Fruit fly (Drosophila melanogaster) whole organism, pupa: ENCODE data around the gene CG12535.
A peak's percentile ranks its signal among the peaks of the same experiment; 100 is the strongest.

Source experiments
- CG10348 ChIP-seq: fragments of 200-800 bp; sonication (Bioruptor generic); IDR thresholded peaks from 2 replicates; pipeline ENCODE4 v1.3.6; 2022; ENCODE audit warnings: missing biosample characterization, missing genetic modification characterization
- CG12605 ChIP-seq: fragments of 200-800 bp; sonication (Bioruptor generic); IDR thresholded peaks from 2 replicates; pipeline ENCODE4 v1.3.6; 2022; ENCODE audit warnings: missing biosample characterization, missing genetic modification characterization
- CG13204 ChIP-seq: fragments of 200-800 bp; sonication (Bioruptor generic); optimal IDR thresholded peaks from 2 replicates; lab custom pipeline; 2018; ENCODE audit warnings: missing biosample characterization, mild to moderate bottlenecking, missing genetic modification characterization, moderate library complexity
- CG14655 ChIP-seq: fragments of 200-800 bp; sonication (Bioruptor generic); optimal IDR thresholded peaks from 3 replicates; lab custom pipeline; 2017; ENCODE audit warnings: mild to moderate bottlenecking, missing biosample characterization, missing genetic modification reagents, missing genetic modification characterization
- CG15710 ChIP-seq: fragments of 200-800 bp; sonication (Bioruptor generic); optimal IDR thresholded peaks from 2 replicates; lab custom pipeline; 2018; ENCODE audit warnings: missing biosample characterization, mild to moderate bottlenecking, missing genetic modification characterization, moderate library complexity
- CG17806 ChIP-seq: fragments of 200-800 bp; sonication (Bioruptor generic); optimal IDR thresholded peaks from 2 replicates; lab custom pipeline; 2018; ENCODE audit warnings: missing biosample characterization, mild to moderate bottlenecking, missing genetic modification characterization, moderate library complexity
- CG32121 ChIP-seq: fragments of 200-800 bp; sonication (Bioruptor generic); IDR thresholded peaks from 2 replicates; pipeline ENCODE4 v1.3.6; 2022; ENCODE audit warnings: missing biosample characterization, missing genetic modification characterization
- CG34367 ChIP-seq: fragments of 200-800 bp; sonication (Bioruptor generic); optimal IDR thresholded peaks from 2 replicates; lab custom pipeline; 2018; ENCODE audit warnings: missing biosample characterization, mild to moderate bottlenecking, missing genetic modification characterization
- CG4496 ChIP-seq: fragments of 200-800 bp; sonication (Bioruptor generic); IDR thresholded peaks from 3 replicates; pipeline ENCODE4 v1.3.6; 2022; ENCODE audit warnings: missing biosample characterization, missing genetic modification characterization
- CG8159 ChIP-seq: fragments of 200-800 bp; sonication (Bioruptor generic); optimal IDR thresholded peaks from 3 replicates; lab custom pipeline; 2018; ENCODE audit warnings: missing biosample characterization, mild to moderate bottlenecking, missing genetic modification characterization, moderate library complexity
- CG8301 ChIP-seq: fragments of 200-800 bp; sonication (Bioruptor generic); optimal IDR thresholded peaks from 2 replicates; lab custom pipeline; 2018; ENCODE audit warnings: missing biosample characterization, mild to moderate bottlenecking, missing genetic modification characterization
- CG9948 ChIP-seq: fragments of 200-800 bp; sonication (Bioruptor generic); optimal IDR thresholded peaks from 2 replicates; lab custom pipeline; 2018; ENCODE audit warnings: missing biosample characterization, mild to moderate bottlenecking, missing genetic modification characterization, moderate library complexity
- D1 ChIP-seq: fragments of 200-800 bp; sonication (Bioruptor generic); optimal IDR thresholded peaks from 2 replicates; lab custom pipeline; 2018; ENCODE audit warnings: missing biosample characterization, mild to moderate bottlenecking, missing genetic modification characterization, moderate library complexity
- EcR ChIP-seq: fragments of 200-800 bp; sonication (Bioruptor generic); optimal IDR thresholded peaks from 3 replicates; lab custom pipeline; 2019; ENCODE audit warnings: missing biosample characterization, missing genetic modification characterization, mild to moderate bottlenecking, moderate library complexity, missing genetic modification reagents
- Ets98B ChIP-seq: fragments of 200-800 bp; sonication (Bioruptor generic); IDR thresholded peaks from 2 replicates; pipeline ENCODE4 v1.3.6; 2022; ENCODE audit warnings: missing biosample characterization, missing genetic modification characterization
- Pif1A ChIP-seq: fragments of 200-800 bp; sonication (Bioruptor generic); optimal IDR thresholded peaks from 3 replicates; lab custom pipeline; 2016; ENCODE audit warnings: missing biosample characterization, missing genetic modification characterization
- Pif1B ChIP-seq: fragments of 200-800 bp; sonication (Bioruptor generic); optimal IDR thresholded peaks from 3 replicates; lab custom pipeline; 2016; ENCODE audit warnings: missing biosample characterization, missing genetic modification characterization
- Snoo ChIP-seq: fragments of 200-800 bp; sonication (Bioruptor generic); optimal IDR thresholded peaks from 3 replicates; lab custom pipeline; 2017; ENCODE audit warnings: missing biosample characterization, mild to moderate bottlenecking, missing genetic modification characterization, inconsistent platforms
- fd96Ca ChIP-seq: fragments of 200-800 bp; sonication (Bioruptor generic); IDR thresholded peaks from 3 replicates; pipeline ENCODE4 v1.3.6; 2022; ENCODE audit warnings: missing biosample characterization, missing genetic modification characterization
- gl ChIP-seq: fragments of 200-800 bp; sonication (Bioruptor generic); optimal IDR thresholded peaks from 2 replicates; lab custom pipeline; 2018; ENCODE audit warnings: missing biosample characterization, mild to moderate bottlenecking, missing genetic modification characterization
- rn ChIP-seq: fragments of 200-800 bp; sonication (Bioruptor generic); IDR thresholded peaks from 2 replicates; pipeline ENCODE4 v1.3.6; 2022; ENCODE audit warnings: missing biosample characterization, missing genetic modification characterization

The CG12535 gene

DNA sequence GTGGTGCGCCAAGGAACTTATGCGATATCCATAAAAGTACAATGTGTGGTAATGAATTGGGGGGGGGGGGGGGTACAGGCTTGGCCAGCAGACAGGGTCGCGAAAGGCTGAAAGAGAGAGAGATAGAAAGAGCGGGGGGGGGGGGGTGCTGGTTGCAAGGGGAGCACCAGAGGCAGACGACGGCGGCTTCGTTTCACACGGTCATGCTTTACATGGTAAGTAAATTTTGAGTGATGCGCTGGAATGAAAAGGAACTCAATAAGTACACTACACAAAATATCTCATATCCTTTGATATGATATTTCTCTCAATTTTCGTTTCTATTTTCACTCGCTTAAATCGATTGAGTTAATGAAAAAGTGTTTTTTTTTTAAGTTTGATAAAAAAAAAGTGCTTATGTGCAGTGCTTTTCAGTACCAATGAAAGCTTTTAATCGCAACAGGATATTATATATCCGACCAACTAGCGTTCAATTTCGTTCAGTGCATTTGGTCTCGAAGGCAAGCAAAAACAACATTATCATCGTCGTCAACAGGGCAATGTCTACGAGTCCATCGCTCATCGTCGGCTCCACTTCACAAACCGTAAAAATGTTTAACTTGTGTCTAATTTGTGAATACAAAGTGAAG, 40.0 kb downstream of the CG12535 start:
- TF ChIP-seq CG4496 (GFP tag; lab: Robert Waterston, UW) (0 out of 3 replicates have a peak, but pooled peaks have one; percentile 49), Pif1B (GFP tag; lab: Kevin White, UChicago) (peak; percentile 89), Pif1A (GFP tag; lab: Kevin White, UChicago) (peak; percentile 89), CG32121 (GFP tag; lab: Robert Waterston, UW) (no peak), D1 (tag; lab: Kevin White, UChicago) (peak; percentile 82), CG9948 (tag; lab: Kevin White, UChicago) (peak; percentile 93), CG10348 (GFP tag; lab: Robert Waterston, UW) (no peak), CG15710 (peak; percentile 89), gl (tag; lab: Kevin White, UChicago) (peak; percentile 79), CG17806 (tag; lab: Kevin White, UChicago) (peak; percentile 93), CG13204 (peak; percentile 76), CG8301 (tag; lab: Kevin White, UChicago) (peak; percentile 67), EcR (peak; percentile 62), CG12605 (GFP tag; lab: Robert Waterston, UW) (peak; percentile 34; the same call in 1 of the 2 replicates), CG8159 (tag; lab: Kevin White, UChicago) (peak; percentile 91), CG14655 (peak; percentile 74), Snoo (tag; lab: Kevin White, UChicago) (peak; percentile 86), fd96Ca (GFP tag; lab: Robert Waterston, UW) (no peak; the same call in 2 of the 3 replicates), rn (GFP tag; lab: Robert Waterston, UW) (0 out of 2 replicates have a peak, but pooled peaks have one; percentile 18), Ets98B (GFP tag; lab: Robert Waterston, UW) (no peak), CG34367 (peak; percentile 90)

DNA sequence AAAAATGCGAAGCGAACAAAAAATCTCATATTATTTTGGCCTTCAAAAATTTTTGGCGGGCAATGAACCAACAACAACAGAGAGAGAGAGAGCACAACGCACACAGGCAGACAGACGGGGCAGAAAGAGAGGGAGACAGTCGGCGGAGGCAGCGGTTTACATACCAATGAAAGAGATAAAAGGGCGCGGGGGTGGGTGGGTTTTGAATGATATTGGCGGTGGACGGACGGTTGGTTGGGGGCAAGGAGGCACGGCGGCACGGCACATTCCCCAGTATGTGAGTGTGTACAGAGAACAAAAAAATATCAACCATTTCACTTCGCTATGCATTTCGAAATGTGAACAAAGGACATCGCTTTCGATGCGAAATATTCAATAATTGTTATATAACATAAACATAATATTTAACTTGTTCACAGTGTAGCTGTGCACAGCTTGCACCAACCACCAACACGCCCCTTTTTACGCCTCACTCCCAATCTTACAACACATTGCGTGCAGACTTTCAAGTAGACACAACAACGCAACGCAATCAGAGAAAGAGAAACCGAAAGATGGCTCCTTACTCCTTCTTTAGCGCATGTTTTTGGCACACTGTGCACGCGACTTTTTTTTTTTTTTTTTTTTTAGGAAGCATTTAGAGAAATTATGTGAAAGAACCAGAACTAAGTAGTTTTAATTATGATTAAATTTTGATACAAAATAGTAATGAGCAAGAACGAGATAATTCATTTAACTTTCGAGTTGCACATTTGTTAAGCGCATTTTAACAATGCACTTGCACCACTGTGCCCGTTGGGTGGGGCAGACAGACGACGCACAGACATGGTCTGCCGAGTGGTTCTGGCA, 40.8 kb downstream of the CG12535 start:
- TF ChIP-seq CG8159 (tag; lab: Kevin White, UChicago) (peak; percentile 57), CG17806 (tag; lab: Kevin White, UChicago) (peak; percentile 54), CG10348 (GFP tag; lab: Robert Waterston, UW) (no peak), CG32121 (GFP tag; lab: Robert Waterston, UW) (no peak), EcR (peak; percentile 82), CG9948 (tag; lab: Kevin White, UChicago) (peak; percentile 32), D1 (tag; lab: Kevin White, UChicago) (no peak), rn (GFP tag; lab: Robert Waterston, UW) (no peak), Pif1A (GFP tag; lab: Kevin White, UChicago) (peak; percentile 76), Snoo (tag; lab: Kevin White, UChicago) (peak; percentile 68), CG14655 (peak; percentile 53), CG12605 (GFP tag; lab: Robert Waterston, UW) (no peak), CG15710 (peak; percentile 35), Pif1B (GFP tag; lab: Kevin White, UChicago) (peak; percentile 79), CG4496 (GFP tag; lab: Robert Waterston, UW) (peak; percentile 44; the same call in 2 of the 3 replicates), gl (tag; lab: Kevin White, UChicago) (peak; percentile 3), CG13204 (peak; percentile 71), CG34367 (peak; percentile 45)

DNA sequence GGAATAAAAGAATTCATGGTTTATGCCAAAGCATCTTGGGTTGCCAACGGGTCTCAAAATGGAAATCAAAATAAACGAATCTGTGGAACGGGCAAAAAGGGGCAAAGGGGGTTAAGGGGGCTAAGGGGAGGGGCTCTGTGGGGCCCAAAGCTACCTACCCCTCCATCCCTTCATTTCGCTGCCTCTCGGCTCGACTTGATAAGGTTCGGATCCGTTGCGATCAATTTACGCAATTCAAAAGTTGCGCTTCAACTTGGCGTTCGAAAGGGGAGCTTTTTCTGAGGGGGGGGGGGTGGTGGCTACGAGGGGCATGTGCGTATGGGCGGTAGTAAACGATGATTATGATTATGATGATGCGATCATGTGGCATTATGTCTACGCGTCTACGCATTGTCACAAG, 43.3 kb downstream of the CG12535 start:
- TF ChIP-seq CG34367 = no peak
- no peak for TF ChIP-seq rn (GFP tag; lab: Robert Waterston, UW)
- TF ChIP-seq CG9948 (tag; lab: Kevin White, UChicago) = no peak
- TF ChIP-seq EcR = no peak
- no peak for TF ChIP-seq D1 (tag; lab: Kevin White, UChicago)
- TF ChIP-seq Pif1A (GFP tag; lab: Kevin White, UChicago) = no peak
- no peak for TF ChIP-seq gl (tag; lab: Kevin White, UChicago)
- TF ChIP-seq CG14655 = no peak
- no peak for TF ChIP-seq fd96Ca (GFP tag; lab: Robert Waterston, UW)
- TF ChIP-seq CG8301 (tag; lab: Kevin White, UChicago) = no peak
- TF ChIP-seq CG10348 (GFP tag; lab: Robert Waterston, UW) = no peak
- TF ChIP-seq CG8159 (tag; lab: Kevin White, UChicago) = no peak
- no peak for TF ChIP-seq CG4496 (GFP tag; lab: Robert Waterston, UW)
- no peak for TF ChIP-seq CG13204
- TF ChIP-seq CG12605 (GFP tag; lab: Robert Waterston, UW) = no peak
- no peak for TF ChIP-seq Snoo (tag; lab: Kevin White, UChicago)
- no peak for TF ChIP-seq Pif1B (GFP tag; lab: Kevin White, UChicago)

DNA sequence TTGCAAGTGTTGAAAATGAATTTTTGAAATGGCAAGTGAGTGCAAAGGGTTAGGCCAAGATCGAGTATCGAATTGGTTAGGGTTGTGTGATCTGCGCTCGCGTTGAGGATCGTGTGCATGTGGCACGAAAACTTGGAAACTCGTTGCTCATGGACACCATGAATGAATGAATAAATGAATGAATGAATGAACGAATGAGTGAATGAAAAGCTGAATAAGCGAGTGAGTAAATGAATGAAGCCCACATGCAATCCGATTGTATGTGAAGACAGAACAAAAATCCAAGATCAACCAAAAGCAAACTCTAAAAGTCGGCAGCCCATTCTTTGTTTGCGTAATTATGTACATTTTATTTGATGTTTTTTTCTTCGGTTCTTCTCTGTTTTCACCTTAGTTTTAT, 44.0 kb downstream of the CG12535 start:
- TF ChIP-seq CG8159 (tag; lab: Kevin White, UChicago) = no peak
- no peak for TF ChIP-seq CG14655
- TF ChIP-seq Snoo (tag; lab: Kevin White, UChicago) = no peak
- no peak for TF ChIP-seq CG13204
- TF ChIP-seq Pif1A (GFP tag; lab: Kevin White, UChicago) = no peak
- no peak for TF ChIP-seq CG10348 (GFP tag; lab: Robert Waterston, UW)
- TF ChIP-seq CG12605 (GFP tag; lab: Robert Waterston, UW) = no peak
- no peak for TF ChIP-seq D1 (tag; lab: Kevin White, UChicago)
- TF ChIP-seq Pif1B (GFP tag; lab: Kevin White, UChicago) = no peak
- no peak for TF ChIP-seq CG9948 (tag; lab: Kevin White, UChicago)
- TF ChIP-seq CG15710 = no peak
- no peak for TF ChIP-seq CG17806 (tag; lab: Kevin White, UChicago)
- no peak for TF ChIP-seq fd96Ca (GFP tag; lab: Robert Waterston, UW)
- no peak for TF ChIP-seq rn (GFP tag; lab: Robert Waterston, UW)
- no peak for TF ChIP-seq CG32121 (GFP tag; lab: Robert Waterston, UW)
- TF ChIP-seq CG34367 = no peak
- TF ChIP-seq gl (tag; lab: Kevin White, UChicago) = no peak
- TF ChIP-seq CG8301 (tag; lab: Kevin White, UChicago) = no peak
- TF ChIP-seq, all 21 proteins: peak for 0
